Worm (Caenorhabditis elegans) whole organism, early embryonic: Measurements from ENCODE around the gene C08D8.7.

ENCODE experiments used
- B0310.2 ChIP-seq: sonication (generic microtip); optimal IDR thresholded peaks from 2 replicates; lab custom pipeline; 2016; ENCODE audit warnings: mild to moderate bottlenecking, missing genetic modification characterization, missing compliant biosample characterization
- F13C5.2 ChIP-seq: sonication (generic microtip); optimal IDR thresholded peaks from 2 replicates; lab custom pipeline; 2017; ENCODE audit warnings: mild to moderate bottlenecking, missing genetic modification characterization, inconsistent platforms, missing compliant biosample characterization
- aly-1 ChIP-seq: sonication (generic microtip); optimal IDR thresholded peaks from 2 replicates; lab custom pipeline; 2016; ENCODE audit warnings: missing genetic modification characterization, missing compliant biosample characterization
- ama-1 ChIP-seq: fragments of 150-350 bp; optimal IDR thresholded peaks from 2 replicates; lab custom pipeline; 2014
- ceh-36 ChIP-seq: sonication (generic microtip); optimal IDR thresholded peaks from 2 replicates; lab custom pipeline; 2016; ENCODE audit warnings: missing genetic modification characterization, inconsistent platforms, missing compliant biosample characterization
- flt-1 ChIP-seq: fragments of 200-800 bp; sonication (Bioruptor generic); IDR thresholded peaks from 2 replicates; pipeline ENCODE4 v1.3.6; 2022; ENCODE audit warnings: missing genetic modification characterization, missing compliant biosample characterization
- hmbx-1 ChIP-seq: sonication (generic microtip); optimal IDR thresholded peaks from 2 replicates; lab custom pipeline; 2016; ENCODE audit warnings: mild to moderate bottlenecking, missing genetic modification characterization, missing compliant biosample characterization
- hmg-4 ChIP-seq: fragments of 200-800 bp; sonication (Bioruptor generic); optimal IDR thresholded peaks from 2 replicates; lab custom pipeline; 2018; ENCODE audit warnings: mild to moderate bottlenecking, missing genetic modification characterization, missing compliant biosample characterization
- hnd-1 ChIP-seq: sonication (generic microtip); optimal IDR thresholded peaks from 2 replicates; lab custom pipeline; 2016; ENCODE audit warnings: missing genetic modification characterization, missing compliant biosample characterization
- pes-1 ChIP-seq: fragments of 200-800 bp; sonication (Bioruptor generic); IDR thresholded peaks from 2 replicates; pipeline ENCODE4 v1.3.6; 2022; ENCODE audit warnings: missing genetic modification reagents, missing genetic modification characterization, missing compliant biosample characterization
- scrt-1 ChIP-seq: fragments of 200-800 bp; sonication (Bioruptor generic); IDR thresholded peaks from 2 replicates; pipeline ENCODE4 v1.3.6; 2022; ENCODE audit warnings: missing genetic modification characterization, missing compliant biosample characterization
- tbx-37 ChIP-seq: fragments of 200-800 bp; sonication (Bioruptor generic); conservative IDR thresholded peaks from 2 replicates; pipeline ENCODE4 v1.3.6; 2022; ENCODE audit warnings: missing genetic modification reagents, missing genetic modification characterization, missing compliant biosample characterization
- tra-4 ChIP-seq: sonication (generic microtip); optimal IDR thresholded peaks from 2 replicates; lab custom pipeline; 2017; ENCODE audit warnings: missing genetic modification characterization, missing compliant biosample characterization

ce11 chrV:8300935-8301535, 40.0 kb upstream of the C08D8.7 start, which contains the start of gene W02D7.6:
- no peak for TF ChIP-seq hnd-1
- no peak for TF ChIP-seq tbx-37 (GFP tag; lab: Robert Waterston, UW)
- no peak for TF ChIP-seq flt-1 (GFP tag; lab: Robert Waterston, UW)
- TF ChIP-seq ama-1 (lab: Kevin White, UChicago), result no peak
- no peak for TF ChIP-seq ceh-36 (tag; lab: Kevin White, UChicago)
- TF ChIP-seq hmbx-1 (tag; lab: Kevin White, UChicago), result no peak
- no peak for TF ChIP-seq B0310.2 (tag; lab: Kevin White, UChicago)
- no peak for TF ChIP-seq aly-1 (tag; lab: Kevin White, UChicago)
- TF ChIP-seq F13C5.2 (tag; lab: Kevin White, UChicago), result no peak
- no peak for TF ChIP-seq pes-1 (GFP tag; lab: Robert Waterston, UW)
- TF ChIP-seq hmg-4, result no peak
- TF ChIP-seq tra-4 (tag; lab: Kevin White, UChicago), result no peak
- TF ChIP-seq scrt-1, result no peak
